Worm (Caenorhabditis elegans) whole organism, L3 larva: ENCODE data around the gene pqn-92.

Experiments used
- R02D3.7 ChIP-seq: fragments of 150-350 bp; optimal IDR thresholded peaks from 2 replicates; lab custom pipeline; 2014; ENCODE audit warnings: missing biosample characterization, missing genetic modification characterization
- ama-1 ChIP-seq: fragments of 150-350 bp; optimal IDR thresholded peaks from 2 replicates; lab custom pipeline; 2018
- ceh-28 ChIP-seq: fragments of 150-350 bp; optimal IDR thresholded peaks from 2 replicates; lab custom pipeline; 2014; ENCODE audit warnings: missing biosample characterization, missing genetic modification reagents, missing genetic modification characterization
- ceh-9 ChIP-seq: sonication (generic microtip); optimal IDR thresholded peaks from 2 replicates; lab custom pipeline; 2018; ENCODE audit warnings: missing biosample characterization, missing genetic modification characterization
- daf-12 ChIP-seq: fragments of 150-350 bp; optimal IDR thresholded peaks from 2 replicates; lab custom pipeline; 2014; ENCODE audit warnings: missing biosample characterization, missing genetic modification reagents, missing genetic modification characterization
- egl-27 ChIP-seq: sonication (generic microtip); optimal IDR thresholded peaks from 4 replicates; lab custom pipeline; 2017; ENCODE audit warnings: missing biosample characterization, missing genetic modification reagents, missing genetic modification characterization
- egl-5 ChIP-seq: fragments of 150-350 bp; optimal IDR thresholded peaks from 2 replicates; lab custom pipeline; 2017; ENCODE audit warnings: missing biosample characterization, missing genetic modification reagents, missing genetic modification characterization, inconsistent platforms
- elt-1 ChIP-seq: fragments of 150-350 bp; optimal IDR thresholded peaks from 2 replicates; lab custom pipeline; 2014; ENCODE audit warnings: missing biosample characterization, missing genetic modification characterization
- elt-2 ChIP-seq: sonication (generic microtip); optimal IDR thresholded peaks from 2 replicates; lab custom pipeline; 2016; ENCODE audit warnings: missing genetic modification reagents, mild to moderate bottlenecking, missing genetic modification characterization, missing compliant biosample characterization
- elt-3 ChIP-seq, 3 experiments: fragments of 150-350 bp in 1 of 3; sonication (generic microtip) in 2 of 3; optimal IDR thresholded peaks; 2 replicates in 2 of 3; 4 replicates in 1 of 3; lab custom pipeline; 2014 to 2017; ENCODE audit warnings: missing biosample characterization in 3 of 3, missing genetic modification characterization in 3 of 3
- eor-1 ChIP-seq, 2 experiments: fragments of 150-350 bp; optimal IDR thresholded peaks; 2 replicates each; lab custom pipeline; 2014 to 2018; ENCODE audit warnings: missing biosample characterization in 2 of 2, missing genetic modification characterization in 2 of 2
- fkh-10 ChIP-seq: sonication (generic microtip); optimal IDR thresholded peaks from 2 replicates; lab custom pipeline; 2017; ENCODE audit warnings: missing biosample characterization, missing genetic modification reagents, missing genetic modification characterization
- fkh-2 ChIP-seq: fragments of 150-350 bp; optimal IDR thresholded peaks from 2 replicates; lab custom pipeline; 2014; ENCODE audit warnings: missing biosample characterization, missing genetic modification reagents, missing genetic modification characterization
- fos-1 ChIP-seq: fragments of 150-350 bp; optimal IDR thresholded peaks from 2 replicates; lab custom pipeline; 2014; ENCODE audit warnings: missing biosample characterization, missing genetic modification characterization
- hmg-11 ChIP-seq: sonication (generic microtip); optimal IDR thresholded peaks from 2 replicates; lab custom pipeline; 2016; ENCODE audit warnings: missing genetic modification characterization, missing compliant biosample characterization
- jun-1 ChIP-seq: fragments of 150-350 bp; optimal IDR thresholded peaks from 2 replicates; lab custom pipeline; 2014; ENCODE audit warnings: missing biosample characterization, missing genetic modification reagents, missing genetic modification characterization
- lin-15B ChIP-seq: fragments of 150-350 bp; optimal IDR thresholded peaks from 2 replicates; lab custom pipeline; 2014; ENCODE audit warnings: missing biosample characterization, missing genetic modification characterization
- lsy-12 ChIP-seq: sonication (generic microtip); optimal IDR thresholded peaks from 2 replicates; lab custom pipeline; 2016; ENCODE audit warnings: mild to moderate bottlenecking, missing genetic modification characterization, missing compliant biosample characterization
- mdl-1 ChIP-seq: fragments of 150-350 bp; optimal IDR thresholded peaks from 2 replicates; lab custom pipeline; 2014; ENCODE audit warnings: missing biosample characterization, missing genetic modification characterization
- nfya-1 ChIP-seq: sonication (generic microtip); optimal IDR thresholded peaks from 2 replicates; lab custom pipeline; 2017; ENCODE audit warnings: missing genetic modification characterization, mild to moderate bottlenecking, missing compliant biosample characterization, antibody characterized with exemption, moderate library complexity; ENCODE audit not compliant: insufficient read depth
- nhr-23 ChIP-seq: fragments of 150-350 bp; optimal IDR thresholded peaks from 2 replicates; lab custom pipeline; 2014; ENCODE audit warnings: missing biosample characterization, missing genetic modification reagents, missing genetic modification characterization
- nhr-28 ChIP-seq: fragments of 150-350 bp; optimal IDR thresholded peaks from 2 replicates; lab custom pipeline; 2014; ENCODE audit warnings: missing biosample characterization, missing genetic modification characterization
- nhr-43 ChIP-seq: sonication (generic microtip); optimal IDR thresholded peaks from 2 replicates; lab custom pipeline; 2016; ENCODE audit warnings: mild to moderate bottlenecking, missing genetic modification characterization, missing compliant biosample characterization; ENCODE audit not compliant: poor library complexity, severe bottlenecking
- nhr-67 ChIP-seq: fragments of 150-350 bp; optimal IDR thresholded peaks from 2 replicates; lab custom pipeline; 2014; ENCODE audit warnings: missing biosample characterization, missing genetic modification characterization
- nhr-76 ChIP-seq: fragments of 150-350 bp; sonication (generic microtip); optimal IDR thresholded peaks from 5 replicates; lab custom pipeline; 2014; ENCODE audit warnings: missing biosample characterization, missing genetic modification characterization
- nhr-77 ChIP-seq: fragments of 150-350 bp; optimal IDR thresholded peaks from 2 replicates; lab custom pipeline; 2014; ENCODE audit warnings: missing biosample characterization, missing genetic modification characterization
- pha-4 ChIP-seq: fragments of 150-350 bp; optimal IDR thresholded peaks from 2 replicates; lab custom pipeline; 2014; ENCODE audit warnings: missing biosample characterization, missing genetic modification reagents, missing genetic modification characterization
- pqm-1 ChIP-seq: fragments of 150-350 bp; optimal IDR thresholded peaks from 2 replicates; lab custom pipeline; 2017; ENCODE audit warnings: missing biosample characterization, missing genetic modification characterization, inconsistent platforms
- sea-2 ChIP-seq: fragments of 150-350 bp; sonication (generic microtip); optimal IDR thresholded peaks from 4 replicates; lab custom pipeline; 2014; ENCODE audit warnings: missing biosample characterization, missing genetic modification reagents, missing genetic modification characterization
- skn-1 ChIP-seq: fragments of 150-350 bp; optimal IDR thresholded peaks from 2 replicates; lab custom pipeline; 2014; ENCODE audit warnings: missing biosample characterization, missing genetic modification characterization
- tbx-2 ChIP-seq: sonication (generic microtip); optimal IDR thresholded peaks from 2 replicates; lab custom pipeline; 2016; ENCODE audit warnings: mild to moderate bottlenecking, missing genetic modification characterization, missing compliant biosample characterization
- unc-62 ChIP-seq: fragments of 150-350 bp; sonication (generic microtip); optimal IDR thresholded peaks from 4 replicates; lab custom pipeline; 2014; ENCODE audit warnings: missing biosample characterization, missing genetic modification reagents, missing genetic modification characterization
- ztf-11 ChIP-seq: fragments of 150-350 bp; optimal IDR thresholded peaks from 2 replicates; lab custom pipeline; 2014; ENCODE audit warnings: missing biosample characterization, missing genetic modification characterization
- ztf-4 ChIP-seq: fragments of 150-350 bp; optimal IDR thresholded peaks from 2 replicates; lab custom pipeline; 2014; ENCODE audit warnings: missing biosample characterization, missing genetic modification characterization

pqn-92 gene

ce11 chrIII:12304805-12305377 is 2.7 kb upstream of the pqn-92 start:
- TF ChIP-seq ztf-4 (tag; lab: Kevin White, UChicago) = no peak
- TF ChIP-seq pha-4 (tag; lab: Kevin White, UChicago) = peak; percentile 66
- no peak for TF ChIP-seq sea-2
- TF ChIP-seq, all 47 proteins: peak for 1

ce11 chrIII:12312886-12313285 is 5.3 kb downstream of the pqn-92 start, which contains the start of gene Y75B8A.39:
Gene Y75B8A.39 (plus strand): TSS chrIII:12313186.
- TF ChIP-seq lsy-12 (tag; lab: Kevin White, UChicago) (no peak), fkh-10 (GFP tag; lab: Kevin White, UChicago) (no peak), nhr-77 (tag; lab: Kevin White, UChicago) (no peak), ceh-28 (tag; lab: Kevin White, UChicago) (no peak), nhr-76 (no peak), ama-1 (no peak), fos-1 (no peak)

- TF ChIP-seq nfya-1 = no peak
- no peak for TF ChIP-seq egl-27 (tag; lab: Kevin White, UChicago)
- TF ChIP-seq ceh-28 (tag; lab: Kevin White, UChicago) = no peak
- no peak for TF ChIP-seq egl-5
- TF ChIP-seq nhr-43 = no peak
- no peak for TF ChIP-seq mdl-1
- TF ChIP-seq hmg-11 (tag; lab: Kevin White, UChicago) = no peak
- TF ChIP-seq nhr-76 = no peak
These were observed 7.6 kb downstream of the pqn-92 start, which contains the start of gene Y75B8A.37 for ce11 chrIII:12315179-12315578. Gene Y75B8A.37 (plus strand): TSS chrIII:12315479.

- TF ChIP-seq fkh-2 (no peak), nhr-23 (tag; lab: Kevin White, UChicago) (no peak), jun-1 (peak; percentile 83), nhr-67 (no peak), pha-4 (tag; lab: Kevin White, UChicago) (peak; percentile 11), skn-1 (tag; lab: Kevin White, UChicago) (no peak), R02D3.7 (tag; lab: Kevin White, UChicago) (no peak), elt-1 (tag; lab: Kevin White, UChicago) (no peak), nhr-28 (tag; lab: Kevin White, UChicago) (no peak), ceh-9 (tag; lab: Kevin White, UChicago) (no peak), pqm-1 (tag; lab: Kevin White, UChicago) (peak; percentile 88), daf-12 (tag; lab: Kevin White, UChicago) (no peak), sea-2 (no peak), lin-15B (tag; lab: Kevin White, UChicago) (no peak), ztf-11 (tag; lab: Kevin White, UChicago) (no peak), elt-2 (peak; percentile 91)
These were observed 9.9 kb downstream of the pqn-92 start for ce11 chrIII:12317492-12317891.

- TF ChIP-seq pha-4 (tag; lab: Kevin White, UChicago) = peak; percentile 50
- TF ChIP-seq fos-1 = peak; percentile 84
- TF ChIP-seq tbx-2 (tag; lab: Kevin White, UChicago) = no peak
- TF ChIP-seq pqm-1 (tag; lab: Kevin White, UChicago) = peak; percentile 99
- peak; percentile 91 for TF ChIP-seq jun-1
- no peak for TF ChIP-seq nhr-28 (tag; lab: Kevin White, UChicago)
- peak; percentile 96 for TF ChIP-seq elt-2
- TF ChIP-seq, all 47 proteins: peak for 5
These were observed 11.2 kb downstream of the pqn-92 start, which contains the start of gene Y75B8A.28 for ce11 chrIII:12318794-12319193. Gene Y75B8A.28 (plus strand): TSS chrIII:12319089.

- TF ChIP-seq pha-4 (tag; lab: Kevin White, UChicago) (peak; percentile 34), nfya-1 (peak; percentile 36), elt-2 (peak; percentile 96), lsy-12 (tag; lab: Kevin White, UChicago) (no peak), pqm-1 (tag; lab: Kevin White, UChicago) (peak; percentile 85), egl-5 (no peak), jun-1 (peak; percentile 62), skn-1 (tag; lab: Kevin White, UChicago) (peak; percentile 39), elt-3 (tag; optimal IDR thresholded peaks at IDR 0.05; lab: Kevin White, UChicago) (no peak), unc-62 (no peak), R02D3.7 (tag; lab: Kevin White, UChicago) (no peak), nhr-77 (tag; lab: Kevin White, UChicago) (no peak), eor-1 (tag; optimal IDR thresholded peaks at IDR 0.05; lab: Kevin White, UChicago) (no peak), mdl-1 (no peak)
These were observed 17.7 kb downstream of the pqn-92 start for ce11 chrIII:12325284-12325683.
